Fruit fly (Drosophila melanogaster): ENCODE data around the gene cpo.

The cpo gene

DNA sequence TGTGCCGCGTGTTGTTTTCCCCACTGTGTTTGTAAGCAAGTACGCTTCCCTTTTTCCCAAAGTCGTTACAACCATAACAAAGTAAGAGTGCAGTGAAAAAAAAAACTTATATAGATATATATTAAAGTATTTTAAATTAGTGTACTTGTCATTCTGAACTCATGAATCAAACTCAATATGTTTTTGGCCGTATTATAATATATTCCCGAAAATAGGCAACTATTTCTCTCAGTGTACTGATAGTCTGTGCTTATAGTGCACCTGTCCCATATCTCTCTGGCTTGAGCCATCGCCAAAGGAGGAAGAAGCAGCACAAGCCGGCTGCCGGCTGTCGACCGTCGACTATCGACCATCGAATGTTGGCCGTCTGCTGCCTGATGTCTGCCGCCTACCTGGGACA lies 21.5 kb downstream of the cpo start (continued):
- peak; percentile 20 for TF ChIP-seq CG13123 (GFP tag; optimal IDR thresholded peaks at IDR 0.05)
- TF ChIP-seq hb (GFP tag; IDR thresholded peaks at IDR 0.05; ENCODE audit: partially characterized antibody) = no peak
- no peak for TF ChIP-seq CTCF (GFP tag; optimal IDR thresholded peaks at IDR 0.05)
- no peak for TF ChIP-seq nerfin-2 (GFP tag; IDR thresholded peaks at IDR 0.05; ENCODE audit: partially characterized antibody)
- no peak for TF ChIP-seq CG14014 (GFP tag; IDR thresholded peaks at IDR 0.05)
- no peak for TF ChIP-seq CG4282 (GFP tag; optimal IDR thresholded peaks at IDR 0.05)
- peak; percentile 5 for TF ChIP-seq scrt (GFP tag; optimal IDR thresholded peaks at IDR 0.05)
- TF ChIP-seq sob (GFP tag; IDR thresholded peaks at IDR 0.05) = no peak
- TF ChIP-seq Fer2 (tag; optimal IDR thresholded peaks at IDR 0.05) = no peak
- no peak for TF ChIP-seq pho (GFP tag; optimal IDR thresholded peaks at IDR 0.05)
- peak; percentile 32 to 73 for TF ChIP-seq chif (GFP tag; optimal IDR thresholded peaks at IDR 0.05)
- no peak for TF ChIP-seq tap (tag; optimal IDR thresholded peaks at IDR 0.05)
- TF ChIP-seq CG6765 (GFP tag; optimal IDR thresholded peaks at IDR 0.05) = no peak
- TF ChIP-seq slbo (GFP tag; IDR thresholded peaks at IDR 0.05) = no peak
- peak; percentile 74 for TF ChIP-seq CG2202 (tag; optimal IDR thresholded peaks at IDR 0.05)
- no peak for TF ChIP-seq CG3163 (GFP tag; optimal IDR thresholded peaks at IDR 0.05)
- TF ChIP-seq Drgx (GFP tag; IDR thresholded peaks at IDR 0.05) = peak; percentile 62
- no peak for TF ChIP-seq stc (GFP tag; IDR thresholded peaks at IDR 0.05)
- TF ChIP-seq gsb (GFP tag; IDR thresholded peaks at IDR 0.05) = no peak
- TF ChIP-seq CG6254 (GFP tag; optimal IDR thresholded peaks at IDR 0.05) = peak; percentile 68
- TF ChIP-seq CG1792 (GFP tag; optimal IDR thresholded peaks at IDR 0.05) = no peak
- TF ChIP-seq grau (tag; optimal IDR thresholded peaks at IDR 0.05) = peak; percentile 52
- peak; percentile 95 for TF ChIP-seq zen (tag; optimal IDR thresholded peaks at IDR 0.05)
- peak; percentile 57 for TF ChIP-seq CG10462 (GFP tag; optimal IDR thresholded peaks at IDR 0.05)
- TF ChIP-seq bab2 (GFP tag; optimal IDR thresholded peaks at IDR 0.05) = peak; percentile 45
- no peak for TF ChIP-seq schlank (tag; optimal IDR thresholded peaks at IDR 0.05)
- peak; percentile 88 for TF ChIP-seq Xrp1 (GFP tag; IDR thresholded peaks at IDR 0.05)
- TF ChIP-seq Atf3 (GFP tag; optimal IDR thresholded peaks at IDR 0.05) = peak; percentile 40
- no peak for TF ChIP-seq yki (optimal IDR thresholded peaks at IDR 0.05)
- TF ChIP-seq CG1603 (tag; optimal IDR thresholded peaks at IDR 0.05) = peak; percentile 61
- no peak for TF ChIP-seq her (GFP tag; optimal IDR thresholded peaks at IDR 0.05)
- peak; percentile 47 for TF ChIP-seq Mad (GFP tag; optimal IDR thresholded peaks at IDR 0.05)
- TF ChIP-seq luna (GFP tag; optimal IDR thresholded peaks at IDR 0.05) = no peak
- no peak for TF ChIP-seq Doc3 (GFP tag; IDR thresholded peaks at IDR 0.05; ENCODE audit: partially characterized antibody)
- peak; percentile 21; the same call in 1 of the 2 replicates for TF ChIP-seq H2.0 (GFP tag; IDR thresholded peaks at IDR 0.05)
- TF ChIP-seq HmgZ (tag; optimal IDR thresholded peaks at IDR 0.05) = peak; percentile 4
- no peak for TF ChIP-seq cg (GFP tag; optimal IDR thresholded peaks at IDR 0.05)
- TF ChIP-seq CG43689 (GFP tag; IDR thresholded peaks at IDR 0.05) = no peak
- no peak for TF ChIP-seq amos (GFP tag; IDR thresholded peaks at IDR 0.05; ENCODE audit: partially characterized antibody)
- TF ChIP-seq Dad (GFP tag; optimal IDR thresholded peaks at IDR 0.05) = no peak
- peak; percentile 65 for TF ChIP-seq CG17385 (GFP tag; optimal IDR thresholded peaks at IDR 0.05)
- TF ChIP-seq Dip2 (GFP tag; IDR thresholded peaks at IDR 0.05) = no peak
- peak; percentile 19; the same call in 1 of the 2 replicates for TF ChIP-seq CG5953 (GFP tag; IDR thresholded peaks at IDR 0.05)
- TF ChIP-seq sima (GFP tag; optimal IDR thresholded peaks at IDR 0.05) = no peak
- TF ChIP-seq CG9876 (GFP tag; optimal IDR thresholded peaks at IDR 0.05) = no peak
- TF ChIP-seq sr (GFP tag; IDR thresholded peaks at IDR 0.05) = no peak
- peak; percentile 20 for TF ChIP-seq Atf-2 (GFP tag; optimal IDR thresholded peaks at IDR 0.05)
- TF ChIP-seq Sin3A (optimal IDR thresholded peaks at IDR 0.05) = no peak
- no peak for TF ChIP-seq hbn (GFP tag; IDR thresholded peaks at IDR 0.05; ENCODE audit: partially characterized antibody)
- TF ChIP-seq CG10431 (GFP tag; optimal IDR thresholded peaks at IDR 0.05) = no peak
- peak; percentile 90 for TF ChIP-seq CG33557 (GFP tag; optimal IDR thresholded peaks at IDR 0.05)
- peak; percentile 27 for TF ChIP-seq CG31388 (GFP tag; optimal IDR thresholded peaks at IDR 0.05)
- TF ChIP-seq CG14710 (tag; optimal IDR thresholded peaks at IDR 0.05) = peak; percentile 88

Data from whole organism, embryonic.